Fruit fly (Drosophila melanogaster) whole organism, pupa: ENCODE data around the gene CG34263.
A peak's percentile ranks its signal among the peaks of the same experiment; 100 is the strongest.

ENCODE experiments used
- CG10348 ChIP-seq: fragments of 200-800 bp; sonication (Bioruptor generic); IDR thresholded peaks from 2 replicates; pipeline ENCODE4 v1.3.6; 2022; ENCODE audit warnings: missing biosample characterization, missing genetic modification characterization
- CG17806 ChIP-seq: fragments of 200-800 bp; sonication (Bioruptor generic); optimal IDR thresholded peaks from 2 replicates; lab custom pipeline; 2018; ENCODE audit warnings: missing biosample characterization, mild to moderate bottlenecking, missing genetic modification characterization, moderate library complexity
- CG34367 ChIP-seq: fragments of 200-800 bp; sonication (Bioruptor generic); optimal IDR thresholded peaks from 2 replicates; lab custom pipeline; 2018; ENCODE audit warnings: missing biosample characterization, mild to moderate bottlenecking, missing genetic modification characterization
- CG4496 ChIP-seq: fragments of 200-800 bp; sonication (Bioruptor generic); IDR thresholded peaks from 3 replicates; pipeline ENCODE4 v1.3.6; 2022; ENCODE audit warnings: missing biosample characterization, missing genetic modification characterization
- EcR ChIP-seq: fragments of 200-800 bp; sonication (Bioruptor generic); optimal IDR thresholded peaks from 3 replicates; lab custom pipeline; 2019; ENCODE audit warnings: missing biosample characterization, missing genetic modification characterization, mild to moderate bottlenecking, moderate library complexity, missing genetic modification reagents
- Snoo ChIP-seq: fragments of 200-800 bp; sonication (Bioruptor generic); optimal IDR thresholded peaks from 3 replicates; lab custom pipeline; 2017; ENCODE audit warnings: missing biosample characterization, mild to moderate bottlenecking, missing genetic modification characterization, inconsistent platforms

The CG34263 gene

dm6 chr3L:217480-218118, 48.1 kb downstream of the CG34263 start, which contains the start of gene CG13877:
Gene CG13877, plus strand, starts transcription at chr3L:218068.
- TF ChIP-seq EcR (GFP tag; lab: Kevin White, UChicago) (peak; percentile 50), CG4496 (GFP tag; lab: Robert Waterston, UW) (no peak)
- TF ChIP-seq, all 21 proteins: peak for 1

dm6 chr3L:216325-216724, 49.4 kb downstream of the CG34263 start, which contains the start of gene Kaz1-ORFB:
Gene Kaz1-ORFB, plus strand, starts transcription at chr3L:216625.
- TF ChIP-seq CG17806 (tag; lab: Kevin White, UChicago) (no peak), CG34367 (no peak), Snoo (tag; lab: Kevin White, UChicago) (no peak), CG10348 (GFP tag; lab: Robert Waterston, UW) (no peak)
